Fruit fly (Drosophila melanogaster): Measurements from ENCODE around the gene CG32486.
A peak's percentile ranks its signal among the peaks of the same experiment; 100 is the strongest.

The CG32486 gene

DNA sequence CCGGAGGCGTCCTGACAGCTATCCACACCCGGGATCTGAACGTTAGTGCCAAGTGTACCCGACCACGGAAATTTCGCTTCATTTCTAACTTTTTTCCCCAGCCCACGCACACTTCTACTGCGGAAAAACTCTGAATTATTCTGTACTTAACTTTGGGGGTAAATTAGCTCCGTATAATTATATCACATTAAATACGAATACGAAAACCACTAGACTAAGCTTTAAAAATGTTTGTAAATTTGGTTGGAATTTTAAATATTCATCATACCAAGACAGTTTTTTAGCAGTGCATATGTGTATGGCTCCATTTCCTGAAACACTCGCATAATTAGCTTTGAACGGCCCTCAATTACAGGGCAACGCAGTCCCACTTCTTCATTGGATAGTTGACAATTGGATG, 57.1 kb downstream of the CG32486 start:
- TF ChIP-seq CG18599 (GFP tag; optimal IDR thresholded peaks at IDR 0.05), result peak; percentile 42
- TF ChIP-seq slbo (GFP tag; IDR thresholded peaks at IDR 0.05), result peak; percentile 57
- TF ChIP-seq Dbx (GFP tag; IDR thresholded peaks at IDR 0.05), result 0 out of 3 replicates have a peak, but pooled peaks have one; percentile 14
- 0 out of 3 replicates have a peak, but pooled peaks have one; percentile 15 for TF ChIP-seq CG2889 (GFP tag; IDR thresholded peaks at IDR 0.05)
- no peak for TF ChIP-seq Hmx (GFP tag; optimal IDR thresholded peaks at IDR 0.05)
- no peak for TF ChIP-seq Blimp-1 (GFP tag; optimal IDR thresholded peaks at IDR 0.05)
- TF ChIP-seq CG2678 (tag; optimal IDR thresholded peaks at IDR 0.05), result peak; percentile 7
- TF ChIP-seq Ets65A (GFP tag), result peak; percentile 69
- TF ChIP-seq Ptx1 (GFP tag; IDR thresholded peaks at IDR 0.05), result no peak
- TF ChIP-seq CG3995 (GFP tag; optimal IDR thresholded peaks at IDR 0.05), result no peak
- peak; percentile 15 for TF ChIP-seq lab (GFP tag; optimal IDR thresholded peaks at IDR 0.05)
- peak; percentile 11 for TF ChIP-seq CG11504 (tag; optimal IDR thresholded peaks at IDR 0.05)
- TF ChIP-seq esg (GFP tag; conservative IDR thresholded peaks at IDR 0.05), result peak; percentile 23; the same call in 1 of the 2 replicates
- 0 out of 2 replicates have a peak, but pooled peaks have one; percentile 24 for TF ChIP-seq HLH3B (GFP tag; IDR thresholded peaks at IDR 0.05)

All from whole organism, embryonic.